Worm (Caenorhabditis elegans) whole organism, L1 larva: ENCODE results near the gene dcap-2.

Experiments used
- dpl-1 ChIP-seq, 3 experiments: fragments of 150-350 bp in 2 of 3; sonication (generic microtip) in 1 of 3; optimal IDR thresholded peaks; 2 replicates each; lab custom pipeline; 2014 to 2017; ENCODE audit warnings: missing biosample characterization in 3 of 3, missing genetic modification characterization in 3 of 3, missing genetic modification reagents in 3 of 3
- sup-37 ChIP-seq: fragments of 200-800 bp; sonication (Bioruptor generic); optimal IDR thresholded peaks from 2 replicates; lab custom pipeline; 2018; ENCODE audit warnings: mild to moderate bottlenecking, missing genetic modification characterization, missing compliant biosample characterization

ce11 chrIV:13505662-13506061, 16.0 kb downstream of the dcap-2 start, which contains the start of gene nlp-17:
- TF ChIP-seq sup-37 (GFP tag; lab: Kevin White, UChicago), result no peak
- no peak for TF ChIP-seq dpl-1 (GFP tag; optimal IDR thresholded peaks at IDR 0.05; lab: Kevin White, UChicago)
